Fruit fly (Drosophila melanogaster) whole organism, embryonic: ENCODE measurements around the gene CG46314.

Source experiments
- C15 ChIP-seq: fragments of 200-800 bp; sonication (Bioruptor generic); IDR thresholded peaks from 3 replicates; pipeline ENCODE4 v1.3.6; 2022; ENCODE audit warnings: missing biosample characterization, missing genetic modification characterization
- CG10209 ChIP-seq: fragments of 200-800 bp; sonication (Bioruptor generic); optimal IDR thresholded peaks from 3 replicates; lab custom pipeline; 2017; ENCODE audit warnings: missing biosample characterization, mild to moderate bottlenecking, missing genetic modification characterization, missing genetic modification reagents
- CG10431 ChIP-seq: fragments of 200-800 bp; sonication (Bioruptor generic); optimal IDR thresholded peaks from 3 replicates; lab custom pipeline; 2018; ENCODE audit warnings: missing biosample characterization, mild to moderate bottlenecking, missing genetic modification characterization
- CG10462 ChIP-seq: fragments of 200-800 bp; sonication (Bioruptor generic); optimal IDR thresholded peaks from 2 replicates; lab custom pipeline; 2016; ENCODE audit warnings: missing biosample characterization, missing genetic modification characterization
- CG10543 ChIP-seq: fragments of 200-800 bp; sonication (Bioruptor generic); optimal IDR thresholded peaks from 3 replicates; lab custom pipeline; 2017; ENCODE audit warnings: missing biosample characterization, mild to moderate bottlenecking, missing genetic modification characterization, moderate library complexity
- CG11093 ChIP-seq: fragments of 200-800 bp; sonication (Bioruptor generic); IDR thresholded peaks from 3 replicates; pipeline ENCODE4 v1.3.6; 2022; ENCODE audit warnings: missing biosample characterization, missing genetic modification characterization
- CG12942 ChIP-seq: fragments of 200-800 bp; sonication (Bioruptor generic); optimal IDR thresholded peaks from 3 replicates; lab custom pipeline; 2016; ENCODE audit warnings: missing biosample characterization, missing genetic modification characterization
- CG13287 ChIP-seq: fragments of 200-800 bp; sonication (Bioruptor generic); IDR thresholded peaks from 2 replicates; pipeline ENCODE4 v1.3.6; 2022; ENCODE audit warnings: missing biosample characterization, missing genetic modification characterization; ENCODE audit not compliant: partially characterized antibody
- CG14014 ChIP-seq: fragments of 200-800 bp; sonication (Bioruptor generic); IDR thresholded peaks from 2 replicates; pipeline ENCODE4 v1.3.6; 2022; ENCODE audit warnings: missing biosample characterization, missing genetic modification characterization
- CG2199 ChIP-seq: fragments of 200-800 bp; sonication (Bioruptor generic); IDR thresholded peaks from 3 replicates; pipeline ENCODE4 v1.3.6; 2022; ENCODE audit warnings: missing biosample characterization, missing genetic modification characterization
- CG2712 ChIP-seq: fragments of 200-800 bp; optimal IDR thresholded peaks from 3 replicates; lab custom pipeline; 2019; ENCODE audit warnings: missing biosample characterization, mild to moderate bottlenecking, missing genetic modification characterization, moderate library complexity
- CG31441 ChIP-seq: fragments of 200-800 bp; sonication (Bioruptor generic); IDR thresholded peaks from 2 replicates; pipeline ENCODE4 v1.3.6; 2022; ENCODE audit warnings: missing biosample characterization, missing genetic modification characterization
- CG34376 ChIP-seq: fragments of 200-800 bp; sonication (Bioruptor generic); optimal IDR thresholded peaks from 2 replicates; lab custom pipeline; 2018; ENCODE audit warnings: missing biosample characterization, mild to moderate bottlenecking, missing genetic modification characterization
- CG4328 ChIP-seq: fragments of 200-800 bp; sonication (Bioruptor generic); optimal IDR thresholded peaks from 3 replicates; lab custom pipeline; 2017; ENCODE audit warnings: missing biosample characterization, missing genetic modification reagents, missing genetic modification characterization
- CG4404 ChIP-seq: fragments of 200-800 bp; sonication (Bioruptor generic); IDR thresholded peaks from 2 replicates; pipeline ENCODE4 v1.3.6; 2022; ENCODE audit warnings: missing biosample characterization, missing genetic modification characterization
- CG4424 ChIP-seq: fragments of 200-800 bp; sonication (Bioruptor generic); optimal IDR thresholded peaks from 3 replicates; lab custom pipeline; 2016; ENCODE audit warnings: missing biosample characterization, missing genetic modification characterization
- CG4707 ChIP-seq: fragments of 200-800 bp; sonication (Bioruptor generic); optimal IDR thresholded peaks from 2 replicates; lab custom pipeline; 2018; ENCODE audit warnings: missing biosample characterization, mild to moderate bottlenecking, missing genetic modification characterization, moderate library complexity
- CG5180 ChIP-seq: fragments of 200-800 bp; sonication (Bioruptor generic); optimal IDR thresholded peaks from 3 replicates; lab custom pipeline; 2017; ENCODE audit warnings: missing biosample characterization, missing genetic modification characterization, mild to moderate bottlenecking, moderate library complexity, missing genetic modification reagents
- CG5953 ChIP-seq: fragments of 200-800 bp; sonication (Bioruptor generic); IDR thresholded peaks from 2 replicates; pipeline ENCODE4 v1.3.6; 2022; ENCODE audit warnings: missing biosample characterization, missing genetic modification characterization
- CG7372 ChIP-seq: fragments of 200-800 bp; sonication (Bioruptor generic); IDR thresholded peaks from 2 replicates; pipeline ENCODE4 v1.3.6; 2022; ENCODE audit warnings: missing biosample characterization, missing genetic modification characterization
- CG7987 ChIP-seq: fragments of 200-800 bp; sonication (Bioruptor generic); optimal IDR thresholded peaks from 2 replicates; lab custom pipeline; 2018; ENCODE audit warnings: missing biosample characterization, mild to moderate bottlenecking, missing genetic modification characterization, moderate library complexity
- CTCF ChIP-seq: fragments of 200-800 bp; sonication (Bioruptor generic); optimal IDR thresholded peaks from 2 replicates; lab custom pipeline; 2017; ENCODE audit warnings: missing biosample characterization, mild to moderate bottlenecking, missing genetic modification characterization, moderate library complexity
- Camta ChIP-seq: fragments of 200-800 bp; sonication (Bioruptor generic); optimal IDR thresholded peaks from 2 replicates; lab custom pipeline; 2016; ENCODE audit warnings: missing biosample characterization, missing genetic modification characterization
- Dfd ChIP-seq, 2 experiments: fragments of >200 bp; optimal IDR thresholded peaks; 2 replicates each; lab custom pipeline; 2017; ENCODE audit warnings: missing biosample characterization in 2 of 2, missing genetic modification characterization in 2 of 2
- Eip74EF ChIP-seq, 2 experiments: fragments of 200-800 bp in 1 of 2; fragments of >200 bp in 1 of 2; sonication (Bioruptor generic) in 1 of 2; optimal IDR thresholded peaks; 2 replicates each; lab custom pipeline; 2017 to 2019; ENCODE audit warnings: missing biosample characterization in 2 of 2, missing genetic modification characterization in 2 of 2, mild to moderate bottlenecking in 1 of 2, moderate library complexity in 1 of 2
- Hand ChIP-seq: fragments of 200-800 bp; sonication (Bioruptor generic); optimal IDR thresholded peaks from 2 replicates; lab custom pipeline; 2017; ENCODE audit warnings: mild to moderate bottlenecking, missing biosample characterization, missing genetic modification reagents, missing genetic modification characterization
- Nf-YA ChIP-seq: fragments of 200-800 bp; sonication (Bioruptor generic); IDR thresholded peaks from 2 replicates; pipeline ENCODE4 v1.3.6; 2022; ENCODE audit warnings: missing biosample characterization, missing genetic modification characterization
- Oli ChIP-seq: fragments of 200-800 bp; sonication (Bioruptor generic); optimal IDR thresholded peaks from 2 replicates; lab custom pipeline; 2018; ENCODE audit warnings: missing biosample characterization, mild to moderate bottlenecking, missing genetic modification characterization, moderate library complexity
- abd-A ChIP-seq: fragments of 200-800 bp; sonication (Bioruptor generic); optimal IDR thresholded peaks from 3 replicates; lab custom pipeline; 2019; ENCODE audit warnings: missing biosample characterization, mild to moderate bottlenecking, missing genetic modification characterization, moderate library complexity
- cas ChIP-seq: fragments of 200-800 bp; sonication (Bioruptor generic); IDR thresholded peaks from 2 replicates; pipeline ENCODE4 v1.3.6; 2022; ENCODE audit warnings: missing biosample characterization, missing genetic modification characterization
- crc ChIP-seq: fragments of 200-800 bp; sonication (Bioruptor generic); optimal IDR thresholded peaks from 2 replicates; lab custom pipeline; 2016; ENCODE audit warnings: missing biosample characterization, missing genetic modification characterization
- cwo ChIP-seq: fragments of 200-800 bp; sonication (Bioruptor generic); optimal IDR thresholded peaks from 3 replicates; lab custom pipeline; 2017; ENCODE audit warnings: missing biosample characterization, missing genetic modification characterization, mild to moderate bottlenecking, moderate library complexity, missing genetic modification reagents
- dm ChIP-seq: fragments of 200-800 bp; sonication (Bioruptor generic); optimal IDR thresholded peaks from 3 replicates; lab custom pipeline; 2016; ENCODE audit warnings: missing biosample characterization, missing genetic modification characterization
- ewg ChIP-seq: fragments of 200-800 bp; sonication (Bioruptor generic); optimal IDR thresholded peaks from 3 replicates; lab custom pipeline; 2017; ENCODE audit warnings: mild to moderate bottlenecking, missing biosample characterization, missing genetic modification reagents, missing genetic modification characterization
- exex ChIP-seq: fragments of 200-800 bp; sonication (Bioruptor generic); optimal IDR thresholded peaks from 4 replicates; lab custom pipeline; 2018; ENCODE audit warnings: missing biosample characterization, mild to moderate bottlenecking, missing genetic modification characterization, moderate library complexity
- hkb ChIP-seq, 2 experiments: fragments of 200-800 bp in 1 of 2; fragments of >200 bp in 1 of 2; sonication (Bioruptor generic) in 1 of 2; IDR thresholded peaks in 1 of 2; optimal IDR thresholded peaks in 1 of 2; 2 replicates each; pipeline versions ENCODE4 v1.3.6 to Lab custom; 2017 to 2022; ENCODE audit warnings: missing biosample characterization in 1 of 2, missing genetic modification characterization in 1 of 2
- maf-S ChIP-seq: fragments of 200-800 bp; sonication (Bioruptor generic); optimal IDR thresholded peaks from 2 replicates; lab custom pipeline; 2016; ENCODE audit warnings: missing biosample characterization, missing genetic modification characterization
- mld ChIP-seq: fragments of 200-800 bp; sonication (Bioruptor generic); IDR thresholded peaks from 3 replicates; pipeline ENCODE4 v1.3.6; 2022; ENCODE audit warnings: missing biosample characterization, missing genetic modification characterization; ENCODE audit not compliant: partially characterized antibody
- nerfin-2 ChIP-seq: fragments of 200-800 bp; sonication (Bioruptor generic); IDR thresholded peaks from 2 replicates; pipeline ENCODE4 v1.3.6; 2022; ENCODE audit warnings: missing biosample characterization, missing genetic modification characterization; ENCODE audit not compliant: partially characterized antibody
- pan ChIP-seq, 4 experiments: fragments of >200 bp in 3 of 4; fragments of 200-800 bp in 1 of 4; sonication (Bioruptor generic) in 1 of 4; optimal IDR thresholded peaks in 3 of 4; IDR thresholded peaks in 1 of 4; 2 replicates each; pipeline versions ENCODE4 v1.3.6 to Lab custom; 2017 to 2022; ENCODE audit warnings: missing biosample characterization in 2 of 4, missing genetic modification characterization in 2 of 4, mixed read lengths in 1 of 4
- salm ChIP-seq: fragments of 200-800 bp; sonication (Bioruptor generic); optimal IDR thresholded peaks from 2 replicates; lab custom pipeline; 2018; ENCODE audit warnings: missing biosample characterization, mild to moderate bottlenecking, missing genetic modification characterization
- slou ChIP-seq: fragments of 200-800 bp; sonication (Bioruptor generic); optimal IDR thresholded peaks from 3 replicates; lab custom pipeline; 2016; ENCODE audit warnings: missing biosample characterization, missing genetic modification characterization
- sug ChIP-seq: fragments of 200-800 bp; optimal IDR thresholded peaks from 2 replicates; lab custom pipeline; 2019; ENCODE audit warnings: missing biosample characterization, mild to moderate bottlenecking, missing genetic modification characterization, moderate library complexity
- toy ChIP-seq: fragments of 200-800 bp; sonication (Bioruptor generic); IDR thresholded peaks from 2 replicates; pipeline ENCODE4 v1.3.6; 2022; ENCODE audit warnings: missing biosample characterization, missing genetic modification characterization
- trh ChIP-seq: fragments of 200-800 bp; sonication (Bioruptor generic); optimal IDR thresholded peaks from 2 replicates; lab custom pipeline; 2016; ENCODE audit warnings: missing biosample characterization, missing genetic modification characterization
- twi ChIP-seq: fragments of 200-800 bp; optimal IDR thresholded peaks from 2 replicates; lab custom pipeline; 2019; ENCODE audit warnings: missing biosample characterization, mild to moderate bottlenecking, missing genetic modification characterization, moderate library complexity

CG46314 gene

DNA sequence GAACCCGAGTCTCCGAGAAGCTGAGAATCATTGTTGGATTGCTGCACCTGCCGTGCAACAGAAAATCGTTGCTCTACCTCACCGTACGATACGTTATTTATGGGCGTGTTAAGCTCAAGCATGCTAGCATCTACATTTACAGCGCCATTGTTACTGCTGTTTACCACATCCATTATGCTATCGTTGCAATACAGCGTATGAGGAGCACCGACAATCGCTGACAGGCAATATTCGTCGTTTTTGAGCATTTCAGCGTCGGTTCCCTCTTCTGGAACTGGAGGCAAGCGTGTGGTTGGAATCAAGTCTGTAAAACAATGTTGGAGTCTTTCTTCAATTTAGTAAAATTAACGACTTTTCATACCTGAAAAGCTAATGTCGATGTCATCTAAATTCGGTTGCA is 25.1 kb upstream of the CG46314 start:
- no peak for TF ChIP-seq twi (tag; lab: Kevin White, UChicago)
- no peak for TF ChIP-seq trh (GFP tag; lab: Kevin White, UChicago)
- no peak for TF ChIP-seq CG4328
- TF ChIP-seq CG2712 (tag; lab: Kevin White, UChicago) = no peak
- TF ChIP-seq CG5953 = no peak
- no peak for TF ChIP-seq slou
- no peak for TF ChIP-seq CG10462 (GFP tag; lab: Kevin White, UChicago)
- TF ChIP-seq dm (GFP tag; lab: Kevin White, UChicago) = no peak
- TF ChIP-seq pan (optimal IDR thresholded peaks at IDR 0.05; lab: Kevin White, UChicago) = no peak
- TF ChIP-seq pan (GFP tag; optimal IDR thresholded peaks at IDR 0.05 in 1 of 2, IDR thresholded peaks at IDR 0.05 in 1 of 2) = no peak
- TF ChIP-seq CG10543 (GFP tag; lab: Kevin White, UChicago) = no peak
- no peak for TF ChIP-seq Camta (GFP tag; lab: Kevin White, UChicago)
- TF ChIP-seq cas = no peak
- TF ChIP-seq, all 482 proteins: peak for 0

DNA sequence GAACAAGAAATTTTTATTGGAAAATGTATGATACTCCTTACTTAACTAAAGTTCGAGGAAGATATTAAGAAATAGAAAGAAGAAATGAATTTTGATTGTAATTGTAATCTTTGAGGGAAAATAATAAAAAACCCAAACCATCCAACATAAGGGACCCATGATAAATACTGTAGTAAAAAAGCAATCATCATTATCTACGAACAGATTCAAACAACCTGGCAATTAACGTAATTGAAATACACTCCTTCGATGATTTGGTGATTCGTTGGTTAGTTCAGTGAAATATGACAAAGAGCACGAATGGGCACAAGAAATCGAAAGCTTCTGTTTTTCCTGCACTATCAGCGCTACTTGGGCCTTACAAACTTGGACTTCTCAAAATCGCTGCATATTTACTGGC is 23.7 kb upstream of the CG46314 start, which contains the start of gene Gr39a:
TSS of gene Gr39a (plus strand) at position 301 of the 400 bp plus-strand sequence.
- no peak for TF ChIP-seq CG12942
- TF ChIP-seq C15 (GFP tag; lab: Robert Waterston, UW) = no peak
- no peak for TF ChIP-seq toy (GFP tag; lab: Robert Waterston, UW)
- no peak for TF ChIP-seq CG10209 (GFP tag; lab: Kevin White, UChicago)
- no peak for TF ChIP-seq nerfin-2
- TF ChIP-seq hkb (optimal IDR thresholded peaks at IDR 0.05; lab: Kevin White, UChicago) = no peak
- no peak for TF ChIP-seq hkb (GFP tag; IDR thresholded peaks at IDR 0.05; lab: Robert Waterston, UW)
- TF ChIP-seq maf-S = no peak
- TF ChIP-seq Oli (tag; lab: Kevin White, UChicago) = no peak
- TF ChIP-seq CG5180 (GFP tag; lab: Kevin White, UChicago) = no peak
- no peak for TF ChIP-seq CG7372 (GFP tag; lab: Robert Waterston, UW)
- no peak for TF ChIP-seq mld (GFP tag; lab: Robert Waterston, UW)
- TF ChIP-seq slou = no peak
- no peak for TF ChIP-seq abd-A
- no peak for TF ChIP-seq CG31441 (GFP tag; lab: Robert Waterston, UW)
- no peak for TF ChIP-seq ewg
- no peak for TF ChIP-seq Hand (GFP tag; lab: Kevin White, UChicago)
- no peak for TF ChIP-seq CG14014 (GFP tag; lab: Robert Waterston, UW)
- no peak for TF ChIP-seq CG4424 (GFP tag; lab: Kevin White, UChicago)
- TF ChIP-seq Dfd (GFP tag; optimal IDR thresholded peaks at IDR 0.05; lab: Kevin White, UChicago) = no peak

- peak; percentile 52 for TF ChIP-seq CG34376
- TF ChIP-seq CG10431 (GFP tag; lab: Kevin White, UChicago) = no peak
- TF ChIP-seq sug (tag; lab: Kevin White, UChicago) = peak; percentile 95
- no peak for TF ChIP-seq Nf-YA (GFP tag; lab: Robert Waterston, UW)
- TF ChIP-seq CG13287 (GFP tag; lab: Robert Waterston, UW) = no peak
- TF ChIP-seq CG7987 (GFP tag; lab: Kevin White, UChicago) = peak; percentile 94
- peak; percentile 57 for TF ChIP-seq CTCF
- TF ChIP-seq cwo = peak; percentile 18
- TF ChIP-seq trh (GFP tag; lab: Kevin White, UChicago) = no peak
- no peak for TF ChIP-seq crc
- TF ChIP-seq CG2199 (GFP tag; lab: Robert Waterston, UW) = peak; percentile 36; the same call in 1 of the 3 replicates
- TF ChIP-seq CG4404 (GFP tag; lab: Robert Waterston, UW) = no peak
- TF ChIP-seq Eip74EF (GFP tag; optimal IDR thresholded peaks at IDR 0.05; lab: Kevin White, UChicago) = no peak
- TF ChIP-seq exex (tag; lab: Kevin White, UChicago) = peak; percentile 27
- no peak for TF ChIP-seq CG11093 (GFP tag; lab: Robert Waterston, UW)
- TF ChIP-seq salm = no peak
- TF ChIP-seq CG4707 (GFP tag; lab: Kevin White, UChicago) = no peak
Observed at dm6 chr2L:21299564-21299963, 14.6 kb upstream of the CG46314 start.
